Worm (Caenorhabditis elegans) whole organism, young adult: ENCODE results near the gene C04C11.25.

Experiments used
- B0035.1 ChIP-seq: sonication (generic microtip); optimal IDR thresholded peaks from 2 replicates; lab custom pipeline; 2016; ENCODE audit warnings: missing genetic modification characterization, mild to moderate bottlenecking, missing compliant biosample characterization, missing genotype, missing genetic modification reagents
- B0336.3 ChIP-seq: fragments of 200-800 bp; sonication (Bioruptor generic); IDR thresholded peaks from 2 replicates; pipeline ENCODE4 v1.3.6; 2022; ENCODE audit warnings: missing genetic modification characterization, missing compliant biosample characterization
- C06A6.2 ChIP-seq: fragments of 200-800 bp; sonication (Bioruptor generic); conservative IDR thresholded peaks from 2 replicates; pipeline ENCODE4 v1.3.6; 2022; ENCODE audit warnings: missing genetic modification characterization, missing compliant biosample characterization
- F23B12.7 ChIP-seq: sonication (generic microtip); optimal IDR thresholded peaks from 2 replicates; lab custom pipeline; 2017; ENCODE audit warnings: missing genetic modification characterization, mild to moderate bottlenecking, missing compliant biosample characterization, antibody characterized with exemption, moderate library complexity; ENCODE audit not compliant: insufficient read depth
- K11D2.4 ChIP-seq: fragments of 200-800 bp; sonication (Bioruptor generic); IDR thresholded peaks from 2 replicates; pipeline ENCODE4 v1.3.6; 2022; ENCODE audit warnings: missing genetic modification reagents, missing genetic modification characterization, missing compliant biosample characterization
- Y79H2A.3 ChIP-seq: fragments of 200-800 bp; sonication (Bioruptor generic); conservative IDR thresholded peaks from 2 replicates; pipeline ENCODE4 v1.3.6; 2022; ENCODE audit warnings: missing genetic modification reagents, missing genetic modification characterization, missing compliant biosample characterization
- Y95B8A.8 ChIP-seq: fragments of 200-800 bp; sonication (Bioruptor generic); IDR thresholded peaks from 2 replicates; pipeline ENCODE4 v1.3.6; 2022; ENCODE audit warnings: missing genetic modification reagents, missing genetic modification characterization, missing compliant biosample characterization
- akir-1 ChIP-seq: fragments of 200-800 bp; sonication (Bioruptor generic); optimal IDR thresholded peaks from 2 replicates; lab custom pipeline; 2018; ENCODE audit warnings: mild to moderate bottlenecking, missing genetic modification characterization, moderate library complexity, missing compliant biosample characterization
- attf-3 ChIP-seq: fragments of 200-800 bp; sonication (Bioruptor generic); conservative IDR thresholded peaks from 2 replicates; pipeline ENCODE4 v1.3.6; 2022; ENCODE audit warnings: missing genetic modification reagents, missing genetic modification characterization, missing compliant biosample characterization
- cebp-2 ChIP-seq: fragments of 200-800 bp; sonication (Bioruptor generic); IDR thresholded peaks from 2 replicates; pipeline ENCODE4 v1.3.6; 2022; ENCODE audit warnings: missing genetic modification characterization, missing compliant biosample characterization
- ceh-100 ChIP-seq: fragments of 200-800 bp; sonication (Bioruptor generic); IDR thresholded peaks from 2 replicates; pipeline ENCODE4 v1.3.6; 2022; ENCODE audit warnings: missing genetic modification reagents, missing genetic modification characterization, missing compliant biosample characterization
- ceh-79 ChIP-seq: sonication (generic microtip); optimal IDR thresholded peaks from 2 replicates; lab custom pipeline; 2017; ENCODE audit warnings: mild to moderate bottlenecking, missing genetic modification characterization, missing compliant biosample characterization
- chd-7 ChIP-seq: sonication (generic microtip); optimal IDR thresholded peaks from 2 replicates; lab custom pipeline; 2016; ENCODE audit warnings: mild to moderate bottlenecking, missing genetic modification characterization, moderate library complexity, missing compliant biosample characterization
- die-1 ChIP-seq: sonication (generic microtip); optimal IDR thresholded peaks from 2 replicates; lab custom pipeline; 2016; ENCODE audit warnings: missing genotype, mild to moderate bottlenecking, missing genetic modification characterization, missing compliant biosample characterization
- dox-1 ChIP-seq: fragments of 200-800 bp; sonication (Bioruptor generic); IDR thresholded peaks from 2 replicates; pipeline ENCODE4 v1.3.6; 2022; ENCODE audit warnings: missing genetic modification reagents, missing genetic modification characterization, missing compliant biosample characterization
- egl-18 ChIP-seq: fragments of 200-800 bp; sonication (Bioruptor generic); IDR thresholded peaks from 2 replicates; pipeline ENCODE4 v1.3.6; 2022; ENCODE audit warnings: missing genetic modification reagents, missing genetic modification characterization, missing compliant biosample characterization
- egl-44 ChIP-seq: fragments of 200-800 bp; sonication (Bioruptor generic); IDR thresholded peaks from 2 replicates; pipeline ENCODE4 v1.3.6; 2022; ENCODE audit warnings: missing genetic modification reagents, missing genetic modification characterization, missing compliant biosample characterization
- egrh-3 ChIP-seq: fragments of 200-800 bp; sonication (Bioruptor generic); IDR thresholded peaks from 2 replicates; pipeline ENCODE4 v1.3.6; 2022; ENCODE audit warnings: missing genetic modification reagents, missing genetic modification characterization, missing compliant biosample characterization
- ets-4 ChIP-seq: fragments of 200-800 bp; sonication (Bioruptor generic); optimal IDR thresholded peaks from 2 replicates; lab custom pipeline; 2018; ENCODE audit warnings: mild to moderate bottlenecking, missing genetic modification characterization, missing compliant biosample characterization
- him-1 ChIP-seq: sonication (generic microtip); optimal IDR thresholded peaks from 2 replicates; lab custom pipeline; 2016; ENCODE audit warnings: missing genotype, missing genetic modification reagents, missing genetic modification characterization, missing compliant biosample characterization
- hlh-12 ChIP-seq: sonication (generic microtip); optimal IDR thresholded peaks from 2 replicates; lab custom pipeline; 2016; ENCODE audit warnings: missing genetic modification characterization, missing compliant biosample characterization
- hrde-1 ChIP-seq: sonication (generic microtip); optimal IDR thresholded peaks from 2 replicates; lab custom pipeline; 2016; ENCODE audit warnings: missing genetic modification characterization, mild to moderate bottlenecking, missing compliant biosample characterization, moderate library complexity, missing genotype, missing genetic modification reagents, borderline replicate concordance
- hsf-1 ChIP-seq: fragments of 200-800 bp; sonication (Bioruptor generic); IDR thresholded peaks from 2 replicates; pipeline ENCODE4 v1.3.6; 2022; ENCODE audit warnings: missing genetic modification reagents, missing genetic modification characterization, missing compliant biosample characterization
- lag-1 ChIP-seq: fragments of 200-800 bp; sonication (Bioruptor generic); IDR thresholded peaks from 2 replicates; pipeline ENCODE4 v1.3.6; 2022; ENCODE audit warnings: missing genetic modification reagents, missing genetic modification characterization, missing compliant biosample characterization
- lin-26 ChIP-seq: fragments of 200-800 bp; sonication (Bioruptor generic); IDR thresholded peaks from 2 replicates; pipeline ENCODE4 v1.3.6; 2022; ENCODE audit warnings: missing genetic modification reagents, missing genetic modification characterization, missing compliant biosample characterization
- lin-40 ChIP-seq: sonication (generic microtip); optimal IDR thresholded peaks from 2 replicates; lab custom pipeline; 2016; ENCODE audit warnings: missing genetic modification characterization, mild to moderate bottlenecking, missing compliant biosample characterization, missing genotype, missing genetic modification reagents
- lsl-1 ChIP-seq: fragments of 200-800 bp; sonication (Bioruptor generic); optimal IDR thresholded peaks from 2 replicates; lab custom pipeline; 2018; ENCODE audit warnings: mild to moderate bottlenecking, missing genetic modification characterization, moderate library complexity, missing compliant biosample characterization
- madf-8 ChIP-seq: fragments of 200-800 bp; sonication (Bioruptor generic); conservative IDR thresholded peaks from 2 replicates; pipeline ENCODE4 v1.3.6; 2022; ENCODE audit warnings: missing genetic modification reagents, missing genetic modification characterization, missing compliant biosample characterization
- mes-4 ChIP-seq: sonication (generic microtip); optimal IDR thresholded peaks from 2 replicates; lab custom pipeline; 2016; ENCODE audit warnings: missing genotype, missing genetic modification characterization, missing compliant biosample characterization
- nfyb-1 ChIP-seq: fragments of 200-800 bp; sonication (Bioruptor generic); IDR thresholded peaks from 2 replicates; pipeline ENCODE4 v1.3.6; 2022; ENCODE audit warnings: missing genetic modification reagents, missing genetic modification characterization, missing compliant biosample characterization
- nhr-120 ChIP-seq: fragments of 200-800 bp; sonication (Bioruptor generic); IDR thresholded peaks from 2 replicates; pipeline ENCODE4 v1.3.6; 2022; ENCODE audit warnings: missing genetic modification characterization, missing compliant biosample characterization
- nhr-27 ChIP-seq: fragments of 200-800 bp; sonication (Bioruptor generic); optimal IDR thresholded peaks from 2 replicates; lab custom pipeline; 2018; ENCODE audit warnings: mild to moderate bottlenecking, missing genetic modification characterization, moderate library complexity, missing compliant biosample characterization
- nhr-90 ChIP-seq: sonication (generic microtip); optimal IDR thresholded peaks from 2 replicates; lab custom pipeline; 2016; ENCODE audit warnings: missing genotype, mild to moderate bottlenecking, missing genetic modification characterization, missing compliant biosample characterization
- rec-8 ChIP-seq, 2 experiments: sonication (generic microtip); optimal IDR thresholded peaks; 2 replicates each; lab custom pipeline; 2016; ENCODE audit warnings: mild to moderate bottlenecking in 2 of 2, missing genetic modification characterization in 2 of 2, missing genetic modification reagents in 2 of 2, missing genotype in 2 of 2, missing biosample characterization in 1 of 2, missing compliant biosample characterization in 1 of 2, moderate library complexity in 1 of 2
- repo-1 ChIP-seq: sonication (generic microtip); optimal IDR thresholded peaks from 2 replicates; lab custom pipeline; 2017; ENCODE audit warnings: mild to moderate bottlenecking, missing genetic modification characterization, missing compliant biosample characterization
- rpc-1 ChIP-seq, 2 experiments: fragments of 150-350 bp in 1 of 2; sonication (generic microtip) in 1 of 2; optimal IDR thresholded peaks; 2 replicates each; lab custom pipeline; 2014 to 2018; ENCODE audit warnings: missing biosample characterization in 1 of 2, missing genetic modification characterization in 1 of 2, missing genetic modification reagents in 1 of 2, missing genotype in 1 of 2
- sdz-38 ChIP-seq: sonication (generic microtip); optimal IDR thresholded peaks from 2 replicates; lab custom pipeline; 2016; ENCODE audit warnings: missing genotype, missing genetic modification characterization, missing compliant biosample characterization
- snpc-1.3 ChIP-seq: sonication (generic microtip); optimal IDR thresholded peaks from 2 replicates; lab custom pipeline; 2017; ENCODE audit warnings: missing genetic modification characterization, mild to moderate bottlenecking, missing compliant biosample characterization, antibody characterized with exemption, moderate library complexity, missing genotype, missing genetic modification reagents; ENCODE audit not compliant: insufficient read depth
- somi-1 ChIP-seq: fragments of 200-800 bp; sonication (Bioruptor generic); optimal IDR thresholded peaks from 2 replicates; lab custom pipeline; 2018; ENCODE audit warnings: mild to moderate bottlenecking, missing genetic modification characterization, missing compliant biosample characterization
- xnd-1 ChIP-seq: sonication (generic microtip); optimal IDR thresholded peaks from 2 replicates; lab custom pipeline; 2016; ENCODE audit warnings: missing genotype, missing genetic modification reagents, missing genetic modification characterization, missing compliant biosample characterization
- zfh-2 ChIP-seq: fragments of 200-800 bp; sonication (Bioruptor generic); conservative IDR thresholded peaks from 2 replicates; pipeline ENCODE4 v1.3.6; 2022; ENCODE audit warnings: missing genetic modification reagents, missing genetic modification characterization, missing compliant biosample characterization
- zim-3 ChIP-seq: sonication (generic microtip); optimal IDR thresholded peaks from 2 replicates; lab custom pipeline; 2017; ENCODE audit warnings: mild to moderate bottlenecking, missing genetic modification characterization, moderate library complexity, missing compliant biosample characterization
- ztf-18 ChIP-seq: sonication (generic microtip); optimal IDR thresholded peaks from 2 replicates; lab custom pipeline; 2016; ENCODE audit warnings: missing genotype, mild to moderate bottlenecking, missing genetic modification characterization, missing compliant biosample characterization
- ztf-22 ChIP-seq: fragments of 200-800 bp; sonication (Bioruptor generic); optimal IDR thresholded peaks from 2 replicates; lab custom pipeline; 2018; ENCODE audit warnings: mild to moderate bottlenecking, missing genetic modification characterization, moderate library complexity, missing compliant biosample characterization
- ztf-25 ChIP-seq: fragments of 200-800 bp; sonication (Bioruptor generic); IDR thresholded peaks from 2 replicates; pipeline ENCODE4 v1.3.6; 2022; ENCODE audit warnings: missing genetic modification reagents, missing genetic modification characterization, missing compliant biosample characterization
- ztf-28 ChIP-seq: fragments of 200-800 bp; sonication (Bioruptor generic); IDR thresholded peaks from 2 replicates; pipeline ENCODE4 v1.3.6; 2022; ENCODE audit warnings: missing genetic modification reagents, missing genetic modification characterization, missing compliant biosample characterization

C04C11.25 gene

ce11 chrX:14015366-14015765 lies at the start of gene C04C11.25:
Gene C04C11.25 (minus strand): TSS chrX:14015466.
- TF ChIP-seq rpc-1 (optimal IDR thresholded peaks at IDR 0.05; lab: Kevin White, UChicago) (no peak), rpc-1 (tag; optimal IDR thresholded peaks at IDR 0.05; lab: Kevin White, UChicago) (no peak), somi-1 (GFP tag; lab: Kevin White, UChicago) (no peak), B0035.1 (tag; lab: Kevin White, UChicago) (no peak), ceh-79 (tag; lab: Kevin White, UChicago) (no peak), hlh-12 (tag; lab: Kevin White, UChicago) (no peak)

ce11 chrX:14063830-14064229 lies 48.6 kb upstream of the C04C11.25 start:
- TF ChIP-seq dox-1 (GFP tag; lab: Robert Waterston, UW): peak; percentile 92
- no peak for TF ChIP-seq madf-8 (GFP tag; lab: Robert Waterston, UW)
- peak; percentile 90 for TF ChIP-seq K11D2.4 (GFP tag; lab: Robert Waterston, UW)
- peak; percentile 46; the same call in 1 of the 2 replicates for TF ChIP-seq hsf-1 (GFP tag; lab: Robert Waterston, UW)
- peak; percentile 96 for TF ChIP-seq egl-44 (GFP tag; lab: Robert Waterston, UW)
- peak; percentile 36 for TF ChIP-seq ets-4 (GFP tag; lab: Kevin White, UChicago)
- no peak for TF ChIP-seq sdz-38 (tag; lab: Kevin White, UChicago)
- no peak for TF ChIP-seq akir-1
- TF ChIP-seq lag-1 (GFP tag; lab: Robert Waterston, UW): peak; percentile 42; the same call in 1 of the 2 replicates
- peak; percentile 79 for TF ChIP-seq C06A6.2
- TF ChIP-seq ztf-28: peak; percentile 84
- TF ChIP-seq somi-1 (GFP tag; lab: Kevin White, UChicago): peak; percentile 90
- TF ChIP-seq lin-40 (tag; lab: Kevin White, UChicago): peak; percentile 91
- TF ChIP-seq Y79H2A.3: peak; percentile 89
- peak; percentile 72 to 89 for TF ChIP-seq rec-8 (tag; optimal IDR thresholded peaks at IDR 0.05; lab: Kevin White, UChicago)
- TF ChIP-seq ztf-22 (GFP tag; lab: Kevin White, UChicago): peak; percentile 85
- TF ChIP-seq ztf-18: peak; percentile 83
- TF ChIP-seq Y95B8A.8 (GFP tag; lab: Robert Waterston, UW): peak; percentile 74; the same call in 1 of the 2 replicates
- TF ChIP-seq zim-3 (tag; lab: Kevin White, UChicago): peak; percentile 88
- peak; percentile 72 for TF ChIP-seq B0336.3
- no peak for TF ChIP-seq zfh-2 (GFP tag; lab: Robert Waterston, UW)
- peak; percentile 99 for TF ChIP-seq lin-26 (GFP tag; lab: Robert Waterston, UW)
- peak; percentile 97 for TF ChIP-seq die-1 (tag; lab: Kevin White, UChicago)
- TF ChIP-seq xnd-1 (tag; lab: Kevin White, UChicago): no peak
- TF ChIP-seq egl-18 (GFP tag; lab: Robert Waterston, UW): peak; percentile 84
- TF ChIP-seq F23B12.7 (tag; lab: Kevin White, UChicago): peak; percentile 87
- TF ChIP-seq mes-4 (tag; lab: Kevin White, UChicago): peak; percentile 73
- TF ChIP-seq chd-7: peak; percentile 88
- peak; percentile 91 for TF ChIP-seq nhr-27 (tag; lab: Kevin White, UChicago)
- TF ChIP-seq hrde-1 (tag; lab: Kevin White, UChicago): peak; percentile 60
- peak; percentile 41 for TF ChIP-seq lsl-1 (GFP tag; lab: Kevin White, UChicago)
- peak; percentile 93 for TF ChIP-seq nfyb-1 (GFP tag; lab: Robert Waterston, UW)
- peak; percentile 56; the same call in 1 of the 2 replicates for TF ChIP-seq attf-3 (GFP tag; lab: Robert Waterston, UW)
- TF ChIP-seq ceh-100: peak; percentile 82
- TF ChIP-seq nhr-90 (tag; lab: Kevin White, UChicago): peak; percentile 92
- peak; percentile 98 for TF ChIP-seq ztf-25 (GFP tag; lab: Robert Waterston, UW)
- no peak for TF ChIP-seq nhr-120
- TF ChIP-seq cebp-2 (GFP tag; lab: Robert Waterston, UW): peak; percentile 92
- TF ChIP-seq snpc-1.3: peak; percentile 92
- TF ChIP-seq egrh-3 (GFP tag; lab: Robert Waterston, UW): peak; percentile 50
- peak; percentile 61 for TF ChIP-seq repo-1 (tag; lab: Kevin White, UChicago)
- peak; percentile 86 for TF ChIP-seq him-1
